Fruit fly (Drosophila melanogaster) whole organism, wandering third instar larva: ENCODE results near the gene Lkb1.

Experiments used
- Abd-B ChIP-seq: fragments of >200 bp; optimal IDR thresholded peaks from 2 replicates; lab custom pipeline; 2017; ENCODE audit warnings: missing biosample characterization, missing genetic modification characterization
- CrebA ChIP-seq: fragments of 200-800 bp; sonication (Bioruptor generic); optimal IDR thresholded peaks from 2 replicates; lab custom pipeline; 2016; ENCODE audit warnings: missing biosample characterization, mild to moderate bottlenecking, missing genetic modification characterization, borderline replicate concordance
- Hr78 ChIP-seq: fragments of >200 bp; optimal IDR thresholded peaks from 2 replicates; lab custom pipeline; 2017; ENCODE audit warnings: missing biosample characterization, missing genetic modification characterization
- Jra ChIP-seq: sonication (Bioruptor generic); optimal IDR thresholded peaks from 2 replicates; lab custom pipeline; 2016; ENCODE audit warnings: missing biosample characterization, missing genetic modification characterization
- Myc ChIP-seq: fragments of >200 bp; optimal IDR thresholded peaks from 2 replicates; lab custom pipeline; 2017
- Vsx2 ChIP-seq: fragments of 200-300, 225-300 bp; sonication (Bioruptor generic); optimal IDR thresholded peaks from 2 replicates; lab custom pipeline; 2018; ENCODE audit warnings: missing biosample characterization, missing genetic modification characterization; ENCODE audit not compliant: partially characterized antibody
- brk ChIP-seq: fragments of 200-800 bp; sonication (Bioruptor generic); optimal IDR thresholded peaks from 2 replicates; lab custom pipeline; 2016; ENCODE audit warnings: missing biosample characterization, mild to moderate bottlenecking, missing genetic modification characterization
- dl ChIP-seq, 2 experiments: fragments of 175-275, 200-275 bp in 1 of 2; fragments of 200-275 bp in 1 of 2; sonication (Bioruptor generic); optimal IDR thresholded peaks; lab custom pipeline; 2018; ENCODE audit warnings: mild to moderate bottlenecking in 2 of 2, missing biosample characterization in 2 of 2, missing genetic modification characterization in 2 of 2, moderate library complexity in 2 of 2; ENCODE audit not compliant: partially characterized antibody in 2 of 2, insufficient read depth in 1 of 2
- dmrt93B ChIP-seq: fragments of 200-800 bp; sonication (Bioruptor generic); optimal IDR thresholded peaks from 2 replicates; lab custom pipeline; 2018; ENCODE audit warnings: missing biosample characterization, mild to moderate bottlenecking, missing genetic modification characterization
- fru ChIP-seq: fragments of 200-800 bp; sonication (Bioruptor generic); optimal IDR thresholded peaks from 3 replicates; lab custom pipeline; 2016; ENCODE audit warnings: missing biosample characterization, mild to moderate bottlenecking, missing genetic modification characterization
- h ChIP-seq: fragments of 200-800 bp; sonication (Bioruptor generic); optimal IDR thresholded peaks from 3 replicates; lab custom pipeline; 2016; ENCODE audit warnings: missing biosample characterization, mild to moderate bottlenecking, missing genetic modification characterization
- psq ChIP-seq: fragments of 200-800 bp; sonication (Bioruptor generic); optimal IDR thresholded peaks from 3 replicates; lab custom pipeline; 2017; ENCODE audit warnings: missing biosample characterization, mild to moderate bottlenecking, missing genetic modification characterization, moderate library complexity
- sage ChIP-seq: fragments of 200-800 bp; sonication (Bioruptor generic); optimal IDR thresholded peaks from 2 replicates; lab custom pipeline; 2016; ENCODE audit warnings: missing biosample characterization, mild to moderate bottlenecking, missing genetic modification characterization
- tai ChIP-seq: sonication (Bioruptor generic); optimal IDR thresholded peaks from 2 replicates; lab custom pipeline; 2016; ENCODE audit warnings: missing biosample characterization, missing genetic modification characterization

DNA sequence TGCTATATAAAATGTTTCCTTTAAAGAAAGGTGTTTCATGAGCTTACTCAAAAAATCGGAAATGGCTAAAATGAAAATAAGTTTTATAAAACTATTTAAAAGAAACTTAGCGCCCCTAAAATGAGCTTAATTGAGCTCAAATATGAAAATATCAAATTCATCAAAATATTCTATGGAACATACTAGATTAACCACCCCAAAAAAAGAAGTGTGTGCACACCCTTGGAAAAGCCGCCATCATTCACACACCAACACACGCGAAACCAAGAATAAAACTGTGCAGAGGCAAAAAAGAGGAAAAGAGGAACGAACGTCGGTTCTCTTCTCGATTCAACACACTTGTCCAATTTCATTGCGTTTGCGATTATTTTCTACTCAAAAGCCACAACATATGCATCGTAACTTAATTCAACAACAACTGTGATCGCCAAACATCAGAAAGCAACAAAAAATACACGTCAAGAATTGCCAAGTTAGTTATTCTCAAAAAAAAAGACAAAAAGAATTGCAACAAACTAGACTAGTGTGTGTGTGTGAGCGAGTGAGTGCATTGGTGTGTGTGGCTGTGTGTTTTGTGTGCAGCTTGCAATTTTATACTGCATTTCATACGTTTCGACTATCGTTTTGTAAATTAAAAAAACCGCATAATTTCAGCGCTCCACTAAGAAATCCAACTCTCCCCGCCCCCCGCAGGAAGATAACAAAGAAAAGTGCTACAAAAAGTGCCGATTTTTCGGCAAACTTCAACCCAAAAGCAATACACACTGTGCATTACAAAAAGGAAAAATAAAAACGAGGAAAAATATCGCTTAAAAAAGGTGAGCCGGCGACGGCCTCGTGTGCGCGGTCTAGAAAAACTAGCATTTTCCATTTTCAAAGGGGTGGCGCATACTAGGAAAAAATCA, 29.4 kb upstream of the Lkb1 start, which contains the start of gene rin:
- TF ChIP-seq dl (GFP tag; optimal IDR thresholded peaks at IDR 0.05; lab: Kevin White, UChicago; ENCODE audit: insufficient read depth in 1 of 2, partially characterized antibody in 2 of 2) (no peak), Myc (lab: Kevin White, UChicago) (no peak), fru (GFP tag; lab: Kevin White, UChicago) (no peak), sage (GFP tag; lab: Kevin White, UChicago) (no peak), Hr78 (GFP tag; lab: Kevin White, UChicago) (no peak), CrebA (GFP tag; lab: Kevin White, UChicago) (no peak), h (GFP tag; lab: Kevin White, UChicago) (no peak), Abd-B (GFP tag; lab: Kevin White, UChicago) (no peak), tai (peak; percentile 27), Vsx2 (GFP tag; lab: Kevin White, UChicago) (no peak), Jra (GFP tag; lab: Kevin White, UChicago) (no peak), brk (GFP tag; lab: Kevin White, UChicago) (no peak), dmrt93B (GFP tag; lab: Kevin White, UChicago) (no peak), psq (GFP tag; lab: Kevin White, UChicago) (peak; percentile 37)
